Worm (Caenorhabditis elegans) whole organism, young adult: ENCODE results near the gene F48E8.3.

Experiments
- B0035.1 ChIP-seq: sonication (generic microtip); optimal IDR thresholded peaks from 2 replicates; lab custom pipeline; 2016; ENCODE audit warnings: missing genetic modification characterization, mild to moderate bottlenecking, missing compliant biosample characterization, missing genotype, missing genetic modification reagents
- C06A6.2 ChIP-seq: fragments of 200-800 bp; sonication (Bioruptor generic); conservative IDR thresholded peaks from 2 replicates; pipeline ENCODE4 v1.3.6; 2022; ENCODE audit warnings: missing genetic modification characterization, missing compliant biosample characterization
- F10E7.11 ChIP-seq: sonication (generic microtip); optimal IDR thresholded peaks from 2 replicates; lab custom pipeline; 2017; ENCODE audit warnings: mild to moderate bottlenecking, missing genetic modification characterization, moderate library complexity, missing compliant biosample characterization
- K11D2.4 ChIP-seq: fragments of 200-800 bp; sonication (Bioruptor generic); IDR thresholded peaks from 2 replicates; pipeline ENCODE4 v1.3.6; 2022; ENCODE audit warnings: missing genetic modification reagents, missing genetic modification characterization, missing compliant biosample characterization
- Y53G8AR.9 ChIP-seq: fragments of 200-800 bp; sonication (Bioruptor generic); conservative IDR thresholded peaks from 2 replicates; pipeline ENCODE4 v1.3.6; 2022; ENCODE audit warnings: missing genetic modification reagents, missing genetic modification characterization, missing compliant biosample characterization
- Y56A3A.18 ChIP-seq: fragments of 200-800 bp; sonication (Bioruptor generic); IDR thresholded peaks from 2 replicates; pipeline ENCODE4 v1.3.6; 2022; ENCODE audit warnings: missing genetic modification reagents, missing genetic modification characterization, missing compliant biosample characterization
- Y67H2A.10 ChIP-seq: fragments of 200-800 bp; sonication (Bioruptor generic); conservative IDR thresholded peaks from 2 replicates; pipeline ENCODE4 v1.3.6; 2022; ENCODE audit warnings: missing genetic modification reagents, missing genetic modification characterization, missing compliant biosample characterization
- attf-3 ChIP-seq: fragments of 200-800 bp; sonication (Bioruptor generic); conservative IDR thresholded peaks from 2 replicates; pipeline ENCODE4 v1.3.6; 2022; ENCODE audit warnings: missing genetic modification reagents, missing genetic modification characterization, missing compliant biosample characterization
- bed-1 ChIP-seq: fragments of 200-800 bp; sonication (Bioruptor generic); IDR thresholded peaks from 2 replicates; pipeline ENCODE4 v1.3.6; 2022; ENCODE audit warnings: missing genetic modification reagents, missing genetic modification characterization, missing compliant biosample characterization
- ceh-91 ChIP-seq: fragments of 200-800 bp; sonication (Bioruptor generic); IDR thresholded peaks from 2 replicates; pipeline ENCODE4 v1.3.6; 2022; ENCODE audit warnings: missing genetic modification reagents, missing genetic modification characterization, missing compliant biosample characterization
- dox-1 ChIP-seq: fragments of 200-800 bp; sonication (Bioruptor generic); IDR thresholded peaks from 2 replicates; pipeline ENCODE4 v1.3.6; 2022; ENCODE audit warnings: missing genetic modification reagents, missing genetic modification characterization, missing compliant biosample characterization
- dpl-1 ChIP-seq: fragments of 150-350 bp; optimal IDR thresholded peaks from 2 replicates; lab custom pipeline; 2014; ENCODE audit warnings: missing biosample characterization, missing genetic modification reagents, missing genetic modification characterization
- efl-1 ChIP-seq: fragments of 150-350 bp; optimal IDR thresholded peaks from 2 replicates; lab custom pipeline; 2014; ENCODE audit warnings: missing biosample characterization, missing genetic modification reagents, missing genetic modification characterization
- ekl-4 ChIP-seq: fragments of 200-800 bp; sonication (Bioruptor generic); IDR thresholded peaks from 2 replicates; pipeline ENCODE4 v1.3.6; 2022; ENCODE audit warnings: missing genetic modification reagents, missing genetic modification characterization, missing compliant biosample characterization
- fkh-3 ChIP-seq: sonication (generic microtip); optimal IDR thresholded peaks from 2 replicates; lab custom pipeline; 2016; ENCODE audit warnings: mild to moderate bottlenecking, missing genetic modification characterization, missing compliant biosample characterization
- him-1 ChIP-seq: sonication (generic microtip); optimal IDR thresholded peaks from 2 replicates; lab custom pipeline; 2016; ENCODE audit warnings: missing genotype, missing genetic modification reagents, missing genetic modification characterization, missing compliant biosample characterization
- let-526 ChIP-seq: fragments of 200-800 bp; sonication (Bioruptor generic); IDR thresholded peaks from 2 replicates; pipeline ENCODE4 v1.3.6; 2022; ENCODE audit warnings: missing genetic modification reagents, missing genetic modification characterization, missing compliant biosample characterization
- lin-26 ChIP-seq: fragments of 200-800 bp; sonication (Bioruptor generic); IDR thresholded peaks from 2 replicates; pipeline ENCODE4 v1.3.6; 2022; ENCODE audit warnings: missing genetic modification reagents, missing genetic modification characterization, missing compliant biosample characterization
- lin-35 ChIP-seq, 3 experiments: fragments of 150-350 bp in 2 of 3; sonication (generic microtip) in 1 of 3; optimal IDR thresholded peaks; 2 replicates each; lab custom pipeline; 2014 to 2018; ENCODE audit warnings: missing biosample characterization in 3 of 3, missing genetic modification characterization in 3 of 3, missing genetic modification reagents in 3 of 3
- lin-54 ChIP-seq: fragments of 200-800 bp; sonication (Bioruptor generic); optimal IDR thresholded peaks from 2 replicates; lab custom pipeline; 2018; ENCODE audit warnings: mild to moderate bottlenecking, missing genetic modification characterization, missing compliant biosample characterization
- lsy-27 ChIP-seq: sonication (generic microtip); optimal IDR thresholded peaks from 2 replicates; lab custom pipeline; 2017; ENCODE audit warnings: missing genetic modification characterization, mild to moderate bottlenecking, missing compliant biosample characterization, antibody characterized with exemption, missing genotype, borderline replicate concordance; ENCODE audit not compliant: insufficient read depth
- mcd-1 ChIP-seq: fragments of 200-800 bp; sonication (Bioruptor generic); IDR thresholded peaks from 2 replicates; pipeline ENCODE4 v1.3.6; 2022; ENCODE audit warnings: missing genetic modification reagents, missing genetic modification characterization, missing compliant biosample characterization
- mxl-1 ChIP-seq: sonication (generic microtip); optimal IDR thresholded peaks from 2 replicates; lab custom pipeline; 2016; ENCODE audit warnings: missing genetic modification characterization, missing compliant biosample characterization
- nfya-1 ChIP-seq: sonication (generic microtip); optimal IDR thresholded peaks from 2 replicates; lab custom pipeline; 2017; ENCODE audit warnings: antibody characterized with exemption, missing compliant biosample characterization, missing genetic modification characterization, borderline replicate concordance; ENCODE audit not compliant: insufficient read depth
- nhr-120 ChIP-seq: fragments of 200-800 bp; sonication (Bioruptor generic); IDR thresholded peaks from 2 replicates; pipeline ENCODE4 v1.3.6; 2022; ENCODE audit warnings: missing genetic modification characterization, missing compliant biosample characterization
- nhr-27 ChIP-seq: fragments of 200-800 bp; sonication (Bioruptor generic); optimal IDR thresholded peaks from 2 replicates; lab custom pipeline; 2018; ENCODE audit warnings: mild to moderate bottlenecking, missing genetic modification characterization, moderate library complexity, missing compliant biosample characterization
- pbrm-1 ChIP-seq: fragments of 200-800 bp; sonication (Bioruptor generic); IDR thresholded peaks from 2 replicates; pipeline ENCODE4 v1.3.6; 2022; ENCODE audit warnings: missing genetic modification reagents, missing genetic modification characterization, missing compliant biosample characterization
- rcor-1 ChIP-seq: fragments of 200-800 bp; sonication (Bioruptor generic); IDR thresholded peaks from 2 replicates; pipeline ENCODE4 v1.3.6; 2022; ENCODE audit warnings: missing genetic modification reagents, missing genetic modification characterization, missing compliant biosample characterization
- rec-8 ChIP-seq, 2 experiments: sonication (generic microtip); optimal IDR thresholded peaks; 2 replicates each; lab custom pipeline; 2016; ENCODE audit warnings: mild to moderate bottlenecking in 2 of 2, missing genetic modification characterization in 2 of 2, missing genetic modification reagents in 2 of 2, missing genotype in 2 of 2, missing biosample characterization in 1 of 2, missing compliant biosample characterization in 1 of 2, moderate library complexity in 1 of 2
- repo-1 ChIP-seq: sonication (generic microtip); optimal IDR thresholded peaks from 2 replicates; lab custom pipeline; 2017; ENCODE audit warnings: mild to moderate bottlenecking, missing genetic modification characterization, missing compliant biosample characterization
- rpc-1 ChIP-seq, 2 experiments: fragments of 150-350 bp in 1 of 2; sonication (generic microtip) in 1 of 2; optimal IDR thresholded peaks; 2 replicates each; lab custom pipeline; 2014 to 2018; ENCODE audit warnings: missing biosample characterization in 1 of 2, missing genetic modification characterization in 1 of 2, missing genetic modification reagents in 1 of 2, missing genotype in 1 of 2
- sea-2 ChIP-seq: fragments of 200-800 bp; sonication (Bioruptor generic); IDR thresholded peaks from 2 replicates; pipeline ENCODE4 v1.3.6; 2022; ENCODE audit warnings: missing genetic modification characterization, missing compliant biosample characterization
- snpc-3.4 ChIP-seq: sonication (generic microtip); optimal IDR thresholded peaks from 2 replicates; lab custom pipeline; 2017; ENCODE audit warnings: missing genetic modification characterization, mild to moderate bottlenecking, missing compliant biosample characterization, antibody characterized with exemption, moderate library complexity, missing genotype, missing genetic modification reagents
- unc-130 ChIP-seq: sonication (generic microtip); optimal IDR thresholded peaks from 2 replicates; lab custom pipeline; 2016; ENCODE audit warnings: missing genetic modification reagents, missing genetic modification characterization, missing compliant biosample characterization
- zim-3 ChIP-seq: sonication (generic microtip); optimal IDR thresholded peaks from 2 replicates; lab custom pipeline; 2017; ENCODE audit warnings: mild to moderate bottlenecking, missing genetic modification characterization, moderate library complexity, missing compliant biosample characterization
- ztf-22 ChIP-seq: fragments of 200-800 bp; sonication (Bioruptor generic); optimal IDR thresholded peaks from 2 replicates; lab custom pipeline; 2018; ENCODE audit warnings: mild to moderate bottlenecking, missing genetic modification characterization, moderate library complexity, missing compliant biosample characterization
- ztf-25 ChIP-seq: fragments of 200-800 bp; sonication (Bioruptor generic); IDR thresholded peaks from 2 replicates; pipeline ENCODE4 v1.3.6; 2022; ENCODE audit warnings: missing genetic modification reagents, missing genetic modification characterization, missing compliant biosample characterization
- ztf-28 ChIP-seq: fragments of 200-800 bp; sonication (Bioruptor generic); IDR thresholded peaks from 2 replicates; pipeline ENCODE4 v1.3.6; 2022; ENCODE audit warnings: missing genetic modification reagents, missing genetic modification characterization, missing compliant biosample characterization
- ztf-3 ChIP-seq: fragments of 200-800 bp; sonication (Bioruptor generic); optimal IDR thresholded peaks from 2 replicates; lab custom pipeline; 2018; ENCODE audit warnings: mild to moderate bottlenecking, missing genetic modification characterization, missing compliant biosample characterization

F48E8.3 gene

DNA sequence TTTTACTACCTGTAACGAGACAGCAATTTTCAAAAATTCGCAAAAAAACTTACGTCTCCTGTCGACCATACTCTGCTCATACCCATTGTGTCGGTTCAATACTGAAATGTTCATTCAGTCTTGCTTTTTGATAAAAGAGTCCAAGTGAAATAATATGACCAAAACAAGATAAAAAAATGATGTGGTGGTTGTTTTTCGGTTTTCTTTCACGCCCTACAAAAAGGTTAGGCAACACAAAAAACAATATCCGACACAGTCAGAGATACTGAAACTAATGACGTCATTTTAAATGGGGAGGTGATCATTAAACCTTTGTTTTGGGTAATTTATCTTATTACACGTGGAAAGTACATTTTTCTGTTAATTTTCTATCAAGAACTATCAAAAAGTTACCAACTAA is 34.0 kb downstream of the F48E8.3 start, which contains the start of gene R02F2.8:
R02F2.8 (minus strand) TSS at position 101 of the 400 bp plus-strand sequence.
- TF ChIP-seq zim-3 (tag; lab: Kevin White, UChicago) (no peak), ekl-4 (GFP tag; lab: Robert Waterston, UW) (no peak), ztf-3 (no peak), nhr-27 (tag; lab: Kevin White, UChicago) (no peak), ceh-91 (GFP tag; lab: Robert Waterston, UW) (no peak)

ce11 chrIII:5498973-5499372 is 37.8 kb downstream of the F48E8.3 start, which contains the start of gene R02F2.9:
Gene R02F2.9, plus strand, starts transcription at chrIII:5499190.
- peak; percentile 60 for TF ChIP-seq lin-54
- no peak for TF ChIP-seq repo-1 (tag; lab: Kevin White, UChicago)
- TF ChIP-seq ztf-25 (GFP tag; lab: Robert Waterston, UW), result no peak
- no peak for TF ChIP-seq let-526 (GFP tag; lab: Robert Waterston, UW)
- TF ChIP-seq sea-2 (GFP tag; lab: Robert Waterston, UW), result no peak
- TF ChIP-seq rcor-1 (GFP tag; lab: Robert Waterston, UW), result no peak
- no peak for TF ChIP-seq unc-130 (GFP tag; lab: Kevin White, UChicago)
- peak; percentile 95 for TF ChIP-seq attf-3 (GFP tag; lab: Robert Waterston, UW)
- TF ChIP-seq him-1 (tag; lab: Kevin White, UChicago), result peak; percentile 27
- no peak for TF ChIP-seq dox-1
- no peak for TF ChIP-seq nfya-1
- TF ChIP-seq dpl-1 (GFP tag; lab: Kevin White, UChicago), result peak; percentile 35
- no peak for TF ChIP-seq zim-3 (tag; lab: Kevin White, UChicago)
- TF ChIP-seq K11D2.4 (GFP tag; lab: Robert Waterston, UW), result no peak
- peak in 1 of 3 experiments; percentile 78 for TF ChIP-seq lin-35 (GFP tag; optimal IDR thresholded peaks at IDR 0.05; lab: Kevin White, UChicago)
- no peak for TF ChIP-seq Y67H2A.10 (GFP tag; lab: Robert Waterston, UW)
- TF ChIP-seq F10E7.11 (tag; lab: Kevin White, UChicago), result no peak
- TF ChIP-seq mcd-1, result no peak
- TF ChIP-seq Y53G8AR.9 (GFP tag; lab: Robert Waterston, UW), result no peak
- TF ChIP-seq ceh-91 (GFP tag; lab: Robert Waterston, UW), result no peak
- TF ChIP-seq lin-26 (GFP tag; lab: Robert Waterston, UW), result no peak
- no peak for TF ChIP-seq C06A6.2
- TF ChIP-seq B0035.1 (tag; lab: Kevin White, UChicago), result no peak
- TF ChIP-seq lsy-27 (tag; lab: Kevin White, UChicago), result no peak
- no peak for TF ChIP-seq rec-8 (tag; optimal IDR thresholded peaks at IDR 0.05; lab: Kevin White, UChicago)
- TF ChIP-seq ztf-28 (GFP tag; lab: Robert Waterston, UW), result no peak
- TF ChIP-seq fkh-3, result no peak
- TF ChIP-seq nhr-120 (GFP tag; lab: Robert Waterston, UW), result no peak
- no peak for TF ChIP-seq pbrm-1
- TF ChIP-seq efl-1 (GFP tag; lab: Kevin White, UChicago), result peak; percentile 44
- no peak for TF ChIP-seq Y56A3A.18 (GFP tag; lab: Robert Waterston, UW)

ce11 chrIII:5499942-5500341 is 38.8 kb downstream of the F48E8.3 start:
- TF ChIP-seq ztf-25 (GFP tag; lab: Robert Waterston, UW), result no peak
- TF ChIP-seq lin-35 (GFP tag; optimal IDR thresholded peaks at IDR 0.05; lab: Kevin White, UChicago), result no peak
- no peak for TF ChIP-seq pbrm-1
- TF ChIP-seq snpc-3.4, result no peak
- no peak for TF ChIP-seq mxl-1 (tag; lab: Kevin White, UChicago)
- no peak for TF ChIP-seq bed-1 (GFP tag; lab: Robert Waterston, UW)
- TF ChIP-seq rpc-1 (optimal IDR thresholded peaks at IDR 0.05; lab: Kevin White, UChicago), result no peak
- TF ChIP-seq rpc-1 (tag; optimal IDR thresholded peaks at IDR 0.05; lab: Kevin White, UChicago), result no peak
- TF ChIP-seq ztf-22 (GFP tag; lab: Kevin White, UChicago), result no peak
- TF ChIP-seq ceh-91 (GFP tag; lab: Robert Waterston, UW), result no peak
- TF ChIP-seq, all 124 proteins: peak for 0
